Fruit fly (Drosophila melanogaster): ENCODE results near the gene CG10663.

dm6 chr3L:12470509-12470908, 14.3 kb downstream of the CG10663 start:
- no peak for TF ChIP-seq Dll (optimal IDR thresholded peaks at IDR 0.05)
- no peak for TF ChIP-seq psq (optimal IDR thresholded peaks at IDR 0.05)
- TF ChIP-seq EcR (GFP tag; optimal IDR thresholded peaks at IDR 0.05): no peak

Data from whole organism.